Fruit fly (Drosophila melanogaster): ENCODE measurements around the gene CG10887.
"Not testable (repeated sequence)": the region's sequence is repeated elsewhere in the genome, so short reads cannot be mapped to it uniquely, and the experiment has no call there.

DNA sequence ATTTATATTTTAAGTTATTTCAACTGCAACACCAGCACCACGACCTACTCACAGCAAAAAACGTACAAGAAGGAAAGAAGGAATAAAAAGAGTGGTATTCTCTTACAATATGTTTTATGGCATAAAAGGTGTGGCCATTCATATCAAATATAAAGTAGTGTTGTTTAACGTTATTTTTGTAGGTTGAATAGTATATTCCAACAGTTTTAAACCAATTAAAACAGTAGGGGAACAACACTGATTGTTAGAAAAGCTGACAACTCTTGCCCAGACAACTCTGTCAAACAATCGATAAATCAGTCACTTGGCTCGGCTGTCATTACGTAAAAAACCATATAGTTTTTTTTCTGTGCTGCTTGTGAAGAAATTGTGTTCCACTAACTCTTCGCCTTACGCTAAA is at the start of gene CG10887:
- not testable (repeated sequence) for TF ChIP-seq CG3919 (GFP tag; optimal IDR thresholded peaks at IDR 0.05); cyc (GFP tag; optimal IDR thresholded peaks at IDR 0.05); eg (GFP tag; IDR thresholded peaks at IDR 0.05); CG9139 (GFP tag; optimal IDR thresholded peaks at IDR 0.05); CG6792 (GFP tag; optimal IDR thresholded peaks at IDR 0.05); CG15336 (GFP tag; IDR thresholded peaks at IDR 0.05); OdsH (GFP tag; optimal IDR thresholded peaks at IDR 0.05); CG7368 (GFP tag; optimal IDR thresholded peaks at IDR 0.05); Sox15 (GFP tag; optimal IDR thresholded peaks at IDR 0.05); dsx (GFP tag; optimal IDR thresholded peaks at IDR 0.05; ENCODE audit: poor library complexity, severe bottlenecking)

Data from whole organism, prepupa.